Fruit fly (Drosophila melanogaster) whole organism, embryonic: ENCODE data around the gene pyd.
A peak's percentile ranks its signal among the peaks of the same experiment; 100 is the strongest.

Source experiments
- B-H2 ChIP-seq: fragments of 200-800 bp; sonication (Bioruptor generic); optimal IDR thresholded peaks from 2 replicates; lab custom pipeline; 2018; ENCODE audit warnings: missing biosample characterization, mild to moderate bottlenecking, missing genetic modification characterization
- BtbVII ChIP-seq: fragments of 200-800 bp; sonication (Bioruptor generic); optimal IDR thresholded peaks from 3 replicates; lab custom pipeline; 2017; ENCODE audit warnings: missing biosample characterization, mild to moderate bottlenecking, missing genetic modification characterization
- CG11456 ChIP-seq: fragments of 200-800 bp; sonication (Bioruptor generic); IDR thresholded peaks from 3 replicates; pipeline ENCODE4 v1.3.6; 2022; ENCODE audit warnings: missing biosample characterization, missing genetic modification characterization
- CG12659 ChIP-seq: fragments of 200-800 bp; sonication (Bioruptor generic); optimal IDR thresholded peaks from 3 replicates; lab custom pipeline; 2017; ENCODE audit warnings: mild to moderate bottlenecking, missing biosample characterization, missing genetic modification reagents, missing genetic modification characterization
- CG13287 ChIP-seq: fragments of 200-800 bp; sonication (Bioruptor generic); IDR thresholded peaks from 2 replicates; pipeline ENCODE4 v1.3.6; 2022; ENCODE audit warnings: missing biosample characterization, missing genetic modification characterization; ENCODE audit not compliant: partially characterized antibody
- CG15514 ChIP-seq: fragments of 200-800 bp; sonication (Bioruptor generic); optimal IDR thresholded peaks from 3 replicates; lab custom pipeline; 2017; ENCODE audit warnings: missing biosample characterization, missing genetic modification characterization, mild to moderate bottlenecking, moderate library complexity, missing genetic modification reagents
- CG2678 ChIP-seq: fragments of 200-800 bp; sonication (Bioruptor generic); optimal IDR thresholded peaks from 3 replicates; lab custom pipeline; 2019; ENCODE audit warnings: missing biosample characterization, mild to moderate bottlenecking, missing genetic modification characterization, moderate library complexity
- CG32772 ChIP-seq: fragments of 200-800 bp; sonication (Bioruptor generic); IDR thresholded peaks from 2 replicates; pipeline ENCODE4 v1.3.6; 2022; ENCODE audit warnings: missing biosample characterization, missing genetic modification characterization
- CG6272 ChIP-seq: fragments of 200-800 bp; sonication (Bioruptor generic); IDR thresholded peaks from 2 replicates; pipeline ENCODE4 v1.3.6; 2022; ENCODE audit warnings: missing biosample characterization, missing genetic modification characterization
- CG7271 ChIP-seq: fragments of 200-800 bp; sonication (Bioruptor generic); optimal IDR thresholded peaks from 2 replicates; lab custom pipeline; 2018; ENCODE audit warnings: missing biosample characterization, mild to moderate bottlenecking, missing genetic modification characterization, moderate library complexity
- CG7372 ChIP-seq: fragments of 200-800 bp; sonication (Bioruptor generic); IDR thresholded peaks from 2 replicates; pipeline ENCODE4 v1.3.6; 2022; ENCODE audit warnings: missing biosample characterization, missing genetic modification characterization
- CG8089 ChIP-seq: fragments of 200-800 bp; sonication (Bioruptor generic); optimal IDR thresholded peaks from 3 replicates; lab custom pipeline; 2016; ENCODE audit warnings: missing biosample characterization, missing genetic modification characterization
- CG8281 ChIP-seq: fragments of 200-800 bp; sonication (Bioruptor generic); optimal IDR thresholded peaks from 2 replicates; lab custom pipeline; 2018; ENCODE audit warnings: missing biosample characterization, mild to moderate bottlenecking, missing genetic modification characterization, moderate library complexity
- CG8359 ChIP-seq: fragments of 200-800 bp; sonication (Bioruptor generic); optimal IDR thresholded peaks from 2 replicates; lab custom pipeline; 2017; ENCODE audit warnings: missing biosample characterization, mild to moderate bottlenecking, missing genetic modification characterization, borderline replicate concordance
- CG8924 ChIP-seq: fragments of 200-800 bp; optimal IDR thresholded peaks from 3 replicates; lab custom pipeline; 2019; ENCODE audit warnings: missing biosample characterization, mild to moderate bottlenecking, missing genetic modification characterization, moderate library complexity
- CG9609 ChIP-seq: fragments of 200-800 bp; sonication (Bioruptor generic); optimal IDR thresholded peaks from 3 replicates; lab custom pipeline; 2016; ENCODE audit warnings: missing biosample characterization, missing genetic modification characterization
- D19B ChIP-seq: fragments of 200-800 bp; sonication (Bioruptor generic); optimal IDR thresholded peaks from 2 replicates; lab custom pipeline; 2017; ENCODE audit warnings: missing biosample characterization, mild to moderate bottlenecking, missing genetic modification characterization
- Dip2 ChIP-seq: fragments of 200-800 bp; sonication (Bioruptor generic); IDR thresholded peaks from 2 replicates; pipeline ENCODE4 v1.3.6; 2022; ENCODE audit warnings: missing biosample characterization, missing genetic modification characterization
- Drgx ChIP-seq: fragments of 200-800 bp; sonication (Bioruptor generic); IDR thresholded peaks from 2 replicates; pipeline ENCODE4 v1.3.6; 2022; ENCODE audit warnings: missing biosample characterization, missing genetic modification characterization
- E2f2 ChIP-seq: fragments of 200-800 bp; sonication (Bioruptor generic); IDR thresholded peaks from 2 replicates; pipeline ENCODE4 v1.3.6; 2022; ENCODE audit warnings: missing biosample characterization, missing genetic modification characterization
- GATAe ChIP-seq: fragments of 200-800 bp; sonication (Bioruptor generic); conservative IDR thresholded peaks from 2 replicates; pipeline ENCODE4 v1.3.6; 2022; ENCODE audit warnings: missing biosample characterization, missing genetic modification characterization
- Med ChIP-seq: fragments of 200-800 bp; sonication (Bioruptor generic); peaks from one replicate; lab custom pipeline; 2016; ENCODE audit warnings: missing biosample characterization, missing genetic modification characterization, mild to moderate bottlenecking, inconsistent platforms, moderate library complexity
- NFAT ChIP-seq: fragments of 200-800 bp; sonication (Bioruptor generic); IDR thresholded peaks from 2 replicates; pipeline ENCODE4 v1.3.6; 2022; ENCODE audit warnings: missing biosample characterization, missing genetic modification characterization
- NK7.1 ChIP-seq: fragments of 200-800 bp; sonication (Bioruptor generic); optimal IDR thresholded peaks from 3 replicates; lab custom pipeline; 2016; ENCODE audit warnings: missing biosample characterization, missing genetic modification characterization
- Nf-YC ChIP-seq: fragments of 200-800 bp; optimal IDR thresholded peaks from 3 replicates; lab custom pipeline; 2019; ENCODE audit warnings: missing biosample characterization, mild to moderate bottlenecking, missing genetic modification characterization, moderate library complexity
- PHDP ChIP-seq: fragments of 200-800 bp; sonication (Bioruptor generic); optimal IDR thresholded peaks from 3 replicates; lab custom pipeline; 2018; ENCODE audit warnings: missing biosample characterization, mild to moderate bottlenecking, missing genetic modification characterization, moderate library complexity
- Rfx ChIP-seq: fragments of 200-800 bp; sonication (Bioruptor generic); IDR thresholded peaks from 2 replicates; pipeline ENCODE4 v1.3.6; 2022; ENCODE audit warnings: missing biosample characterization, missing genetic modification characterization
- Xbp1 ChIP-seq: fragments of 200-800 bp; sonication (Bioruptor generic); optimal IDR thresholded peaks from 3 replicates; lab custom pipeline; 2016; ENCODE audit warnings: missing biosample characterization, mild to moderate bottlenecking, missing genetic modification characterization
- Xrp1 ChIP-seq: fragments of 200-800 bp; sonication (Bioruptor generic); IDR thresholded peaks from 2 replicates; pipeline ENCODE4 v1.3.6; 2022; ENCODE audit warnings: missing biosample characterization, missing genetic modification characterization
- al ChIP-seq: fragments of 200-800 bp; sonication (Bioruptor generic); IDR thresholded peaks from 2 replicates; pipeline ENCODE4 v1.3.6; 2022; ENCODE audit warnings: missing biosample characterization, missing genetic modification characterization
- amos ChIP-seq: fragments of 200-800 bp; sonication (Bioruptor generic); IDR thresholded peaks from 2 replicates; pipeline ENCODE4 v1.3.6; 2022; ENCODE audit warnings: missing biosample characterization, missing genetic modification characterization; ENCODE audit not compliant: partially characterized antibody
- chinmo ChIP-seq: fragments of 200-800 bp; sonication (Bioruptor generic); IDR thresholded peaks from 4 replicates; pipeline ENCODE4 v1.3.6; 2022; ENCODE audit warnings: missing biosample characterization, missing genetic modification characterization; ENCODE audit not compliant: partially characterized antibody
- corto ChIP-seq: fragments of 200-800 bp; sonication (Bioruptor generic); optimal IDR thresholded peaks from 2 replicates; lab custom pipeline; 2016; ENCODE audit warnings: missing biosample characterization, mild to moderate bottlenecking, missing genetic modification characterization, moderate library complexity
- dan ChIP-seq: fragments of 200-800 bp; sonication (Bioruptor generic); IDR thresholded peaks from 2 replicates; pipeline ENCODE4 v1.3.6; 2022; ENCODE audit warnings: missing biosample characterization, missing genetic modification characterization
- dimm ChIP-seq: fragments of 200-800 bp; sonication (Bioruptor generic); IDR thresholded peaks from 2 replicates; pipeline ENCODE4 v1.3.6; 2022; ENCODE audit warnings: missing biosample characterization, missing genetic modification characterization
- eve ChIP-seq, 2 experiments: fragments of >200 bp; optimal IDR thresholded peaks; 2 replicates each; lab custom pipeline; 2017; ENCODE audit warnings: missing biosample characterization in 2 of 2, missing genetic modification characterization in 2 of 2
- gcm2 ChIP-seq: fragments of 200-800 bp; sonication (Bioruptor generic); optimal IDR thresholded peaks from 2 replicates; lab custom pipeline; 2016; ENCODE audit warnings: missing biosample characterization, missing genetic modification characterization
- grau ChIP-seq: fragments of 200-800 bp; optimal IDR thresholded peaks from 3 replicates; lab custom pipeline; 2019; ENCODE audit warnings: missing biosample characterization, mild to moderate bottlenecking, missing genetic modification characterization, moderate library complexity
- gsb ChIP-seq: fragments of 200-800 bp; sonication (Bioruptor generic); IDR thresholded peaks from 2 replicates; pipeline ENCODE4 v1.3.6; 2022; ENCODE audit warnings: missing biosample characterization, missing genetic modification characterization
- h ChIP-seq: fragments of >200 bp; optimal IDR thresholded peaks from 2 replicates; lab custom pipeline; 2017
- hkb ChIP-seq, 2 experiments: fragments of 200-800 bp in 1 of 2; fragments of >200 bp in 1 of 2; sonication (Bioruptor generic) in 1 of 2; IDR thresholded peaks in 1 of 2; optimal IDR thresholded peaks in 1 of 2; 2 replicates each; pipeline versions ENCODE4 v1.3.6 to Lab custom; 2017 to 2022; ENCODE audit warnings: missing biosample characterization in 1 of 2, missing genetic modification characterization in 1 of 2
- ind ChIP-seq: fragments of 200-800 bp; sonication (Bioruptor generic); optimal IDR thresholded peaks from 3 replicates; lab custom pipeline; 2016; ENCODE audit warnings: missing biosample characterization, missing genetic modification characterization
- klu ChIP-seq: fragments of 200-800 bp; sonication (Bioruptor generic); IDR thresholded peaks from 2 replicates; pipeline ENCODE4 v1.3.6; 2022; ENCODE audit warnings: missing biosample characterization, missing genetic modification characterization
- lbe ChIP-seq: fragments of 200-800 bp; sonication (Bioruptor generic); optimal IDR thresholded peaks from 2 replicates; lab custom pipeline; 2016; ENCODE audit warnings: missing biosample characterization, mild to moderate bottlenecking, missing genetic modification characterization
- mld ChIP-seq: fragments of 200-800 bp; sonication (Bioruptor generic); IDR thresholded peaks from 3 replicates; pipeline ENCODE4 v1.3.6; 2022; ENCODE audit warnings: missing biosample characterization, missing genetic modification characterization; ENCODE audit not compliant: partially characterized antibody
- nerfin-1 ChIP-seq: fragments of 200-800 bp; sonication (Bioruptor generic); optimal IDR thresholded peaks from 3 replicates; lab custom pipeline; 2019; ENCODE audit warnings: missing biosample characterization, mild to moderate bottlenecking, missing genetic modification characterization, moderate library complexity
- nom ChIP-seq: fragments of 200-800 bp; sonication (Bioruptor generic); optimal IDR thresholded peaks from 2 replicates; lab custom pipeline; 2017; ENCODE audit warnings: missing biosample characterization, missing genetic modification characterization, mild to moderate bottlenecking, moderate library complexity, missing genetic modification reagents
- odd ChIP-seq: fragments of 200-800 bp; sonication (Bioruptor generic); optimal IDR thresholded peaks from 2 replicates; lab custom pipeline; 2017; ENCODE audit warnings: missing biosample characterization, mild to moderate bottlenecking, missing genetic modification characterization
- sens ChIP-seq: fragments of 200-800 bp; sonication (Bioruptor generic); peaks from one replicate; lab custom pipeline; 2016; ENCODE audit warnings: missing biosample characterization, missing genetic modification characterization
- tgo ChIP-seq: fragments of 200-800 bp; sonication (Bioruptor generic); IDR thresholded peaks from 3 replicates; pipeline ENCODE4 v1.3.6; 2022; ENCODE audit warnings: missing biosample characterization, missing genetic modification characterization
- tio ChIP-seq: fragments of 200-800 bp; sonication (Bioruptor generic); optimal IDR thresholded peaks from 2 replicates; lab custom pipeline; 2017; ENCODE audit warnings: missing biosample characterization, missing genetic modification characterization, inconsistent platforms

pyd gene

DNA sequence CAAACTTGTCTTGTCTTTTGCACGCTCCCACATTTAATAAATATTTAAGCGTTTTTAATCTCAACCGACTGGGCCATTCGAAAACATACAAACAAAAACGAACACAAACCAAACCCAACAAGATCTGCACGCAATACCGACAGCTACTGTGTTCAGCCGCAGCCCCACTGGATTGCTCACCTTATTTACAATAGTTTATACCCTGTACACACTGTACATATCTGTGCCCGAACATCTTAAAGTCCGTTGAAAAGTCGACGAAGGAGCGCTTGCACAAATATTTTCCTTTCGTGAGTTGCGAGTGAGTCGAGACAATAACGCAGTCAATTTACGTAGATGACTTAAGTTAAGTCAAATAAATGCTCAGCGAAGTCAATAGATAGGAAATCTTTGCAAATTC is 41.3 kb downstream of the pyd start:
- TF ChIP-seq eve (GFP tag; optimal IDR thresholded peaks at IDR 0.05; lab: Kevin White, UChicago) (peak in 1 of 2 experiments; percentile 6), Nf-YC (no peak), Med (GFP tag; lab: Kevin White, UChicago) (peak; percentile 72), CG2678 (peak; percentile 45), CG8281 (tag; lab: Kevin White, UChicago) (peak; percentile 2), dan (GFP tag; lab: Robert Waterston, UW) (no peak), CG6272 (no peak), CG8089 (no peak), CG32772 (no peak), D19B (GFP tag; lab: Kevin White, UChicago) (peak; percentile 4), Drgx (GFP tag; lab: Robert Waterston, UW) (peak; percentile 7; the same call in 1 of the 2 replicates), PHDP (tag; lab: Kevin White, UChicago) (peak; percentile 14), NK7.1 (GFP tag; lab: Kevin White, UChicago) (no peak), klu (GFP tag; lab: Robert Waterston, UW) (no peak), odd (peak; percentile 2), Xrp1 (GFP tag; lab: Robert Waterston, UW) (0 out of 2 replicates have a peak, but pooled peaks have one; percentile 22), GATAe (GFP tag; lab: Robert Waterston, UW) (no peak), E2f2 (GFP tag; lab: Robert Waterston, UW) (peak; percentile 27; the same call in 1 of the 2 replicates), CG7271 (tag; lab: Kevin White, UChicago) (no peak), Xbp1 (no peak), BtbVII (GFP tag; lab: Kevin White, UChicago) (peak; percentile 13), CG13287 (GFP tag; lab: Robert Waterston, UW) (no peak), gsb (GFP tag; lab: Robert Waterston, UW) (no peak), CG9609 (no peak), tio (GFP tag; lab: Kevin White, UChicago) (no peak), mld (GFP tag; lab: Robert Waterston, UW) (no peak), B-H2 (peak; percentile 15), grau (peak; percentile 52), hkb (optimal IDR thresholded peaks at IDR 0.05; lab: Kevin White, UChicago) (no peak), hkb (GFP tag; IDR thresholded peaks at IDR 0.05; lab: Robert Waterston, UW) (0 out of 2 replicates have a peak, but pooled peaks have one; percentile 6), dimm (GFP tag; lab: Robert Waterston, UW) (no peak), sens (GFP tag; lab: Kevin White, UChicago) (peak; percentile 56), lbe (no peak), amos (GFP tag; lab: Robert Waterston, UW) (no peak), nerfin-1 (tag; lab: Kevin White, UChicago) (no peak), CG8359 (no peak), CG7372 (GFP tag; lab: Robert Waterston, UW) (no peak), chinmo (GFP tag; lab: Robert Waterston, UW) (0 out of 4 replicates have a peak, but pooled peaks have one; percentile 4), NFAT (GFP tag; lab: Robert Waterston, UW) (no peak), gcm2 (no peak), tgo (GFP tag; lab: Robert Waterston, UW) (no peak), CG11456 (no peak), CG15514 (GFP tag; lab: Kevin White, UChicago) (peak; percentile 7), CG8924 (no peak), h (no peak), ind (no peak), Rfx (0 out of 2 replicates have a peak, but pooled peaks have one; percentile 8), al (GFP tag; lab: Robert Waterston, UW) (no peak), Dip2 (GFP tag; lab: Robert Waterston, UW) (no peak), CG12659 (GFP tag; lab: Kevin White, UChicago) (no peak), nom (peak; percentile 50), corto (no peak)
